Fruit fly (Drosophila melanogaster) whole organism, embryonic: ENCODE data around the gene Helz.

ENCODE experiments used
- ATbp ChIP-seq: fragments of 200-800 bp; sonication (Bioruptor generic); optimal IDR thresholded peaks from 2 replicates; lab custom pipeline; 2017; ENCODE audit warnings: missing biosample characterization, mild to moderate bottlenecking, missing genetic modification characterization, missing genetic modification reagents
- CG10209 ChIP-seq: fragments of 200-800 bp; sonication (Bioruptor generic); optimal IDR thresholded peaks from 3 replicates; lab custom pipeline; 2017; ENCODE audit warnings: missing biosample characterization, mild to moderate bottlenecking, missing genetic modification characterization, missing genetic modification reagents
- CG10366 ChIP-seq: fragments of 200-800 bp; sonication (Bioruptor generic); IDR thresholded peaks from 2 replicates; pipeline ENCODE4 v1.3.6; 2022; ENCODE audit warnings: missing biosample characterization, missing genetic modification characterization
- CG15514 ChIP-seq: fragments of 200-800 bp; sonication (Bioruptor generic); optimal IDR thresholded peaks from 3 replicates; lab custom pipeline; 2017; ENCODE audit warnings: missing biosample characterization, missing genetic modification characterization, mild to moderate bottlenecking, moderate library complexity, missing genetic modification reagents
- CG1647 ChIP-seq: fragments of 200-800 bp; sonication (Bioruptor generic); optimal IDR thresholded peaks from 3 replicates; lab custom pipeline; 2016; ENCODE audit warnings: missing biosample characterization, missing genetic modification characterization
- CG16815 ChIP-seq: fragments of 200-800 bp; sonication (Bioruptor generic); optimal IDR thresholded peaks from 3 replicates; lab custom pipeline; 2017; ENCODE audit warnings: missing biosample characterization, mild to moderate bottlenecking, missing genetic modification characterization
- CG17359 ChIP-seq: fragments of 200-800 bp; sonication (Bioruptor generic); optimal IDR thresholded peaks from 3 replicates; lab custom pipeline; 2018; ENCODE audit warnings: missing biosample characterization, mild to moderate bottlenecking, missing genetic modification characterization, moderate library complexity
- CG17568 ChIP-seq: fragments of 200-800 bp; sonication (Bioruptor generic); optimal IDR thresholded peaks from 2 replicates; lab custom pipeline; 2018; ENCODE audit warnings: missing biosample characterization, mild to moderate bottlenecking, missing genetic modification characterization, moderate library complexity
- CG31365 ChIP-seq: fragments of 200-800 bp; sonication (Bioruptor generic); optimal IDR thresholded peaks from 2 replicates; lab custom pipeline; 2018; ENCODE audit warnings: missing biosample characterization, mild to moderate bottlenecking, missing genetic modification characterization
- CG3163 ChIP-seq: fragments of 200-800 bp; sonication (Bioruptor generic); optimal IDR thresholded peaks from 3 replicates; lab custom pipeline; 2016; ENCODE audit warnings: missing biosample characterization, missing genetic modification characterization
- CG32532 ChIP-seq: fragments of 200-800 bp; sonication (Bioruptor generic); IDR thresholded peaks from 2 replicates; pipeline ENCODE4 v1.3.6; 2022; ENCODE audit warnings: missing biosample characterization, missing genetic modification characterization
- CG3407 ChIP-seq: fragments of 200-800 bp; sonication (Bioruptor generic); optimal IDR thresholded peaks from 2 replicates; lab custom pipeline; 2018; ENCODE audit warnings: missing biosample characterization, mild to moderate bottlenecking, missing genetic modification characterization
- CG4424 ChIP-seq: fragments of 200-800 bp; sonication (Bioruptor generic); optimal IDR thresholded peaks from 3 replicates; lab custom pipeline; 2016; ENCODE audit warnings: missing biosample characterization, missing genetic modification characterization
- CG5245 ChIP-seq: fragments of 200-800 bp; sonication (Bioruptor generic); optimal IDR thresholded peaks from 3 replicates; lab custom pipeline; 2016; ENCODE audit warnings: missing biosample characterization, missing genetic modification characterization
- CG6813 ChIP-seq: fragments of 200-800 bp; sonication (Bioruptor generic); optimal IDR thresholded peaks from 2 replicates; lab custom pipeline; 2017; ENCODE audit warnings: missing biosample characterization, missing genetic modification characterization, mild to moderate bottlenecking, moderate library complexity, missing genetic modification reagents
- CG7987 ChIP-seq: fragments of 200-800 bp; sonication (Bioruptor generic); optimal IDR thresholded peaks from 2 replicates; lab custom pipeline; 2018; ENCODE audit warnings: missing biosample characterization, mild to moderate bottlenecking, missing genetic modification characterization, moderate library complexity
- CG8290 ChIP-seq, 3 experiments: fragments of 200-800 bp; sonication (Bioruptor generic); optimal IDR thresholded peaks; 2 replicates each; lab custom pipeline; 2016 to 2019; ENCODE audit warnings: missing biosample characterization in 3 of 3, missing genetic modification characterization in 3 of 3, mild to moderate bottlenecking in 2 of 3, moderate library complexity in 1 of 3
- Dek ChIP-seq: fragments of 200-800 bp; sonication (Bioruptor generic); optimal IDR thresholded peaks from 3 replicates; lab custom pipeline; 2019; ENCODE audit warnings: missing biosample characterization, mild to moderate bottlenecking, missing genetic modification characterization, moderate library complexity
- Fer1 ChIP-seq: fragments of 200-800 bp; sonication (Bioruptor generic); optimal IDR thresholded peaks from 2 replicates; lab custom pipeline; 2017; ENCODE audit warnings: missing biosample characterization, mild to moderate bottlenecking, missing genetic modification characterization
- GATAe ChIP-seq: fragments of 200-800 bp; sonication (Bioruptor generic); conservative IDR thresholded peaks from 2 replicates; pipeline ENCODE4 v1.3.6; 2022; ENCODE audit warnings: missing biosample characterization, missing genetic modification characterization
- Mrtf ChIP-seq: fragments of 200-800 bp; sonication (Bioruptor generic); IDR thresholded peaks from 3 replicates; pipeline ENCODE4 v1.3.6; 2022; ENCODE audit warnings: missing biosample characterization, missing genetic modification characterization
- Scr ChIP-seq: fragments of 200-800 bp; sonication (Bioruptor generic); IDR thresholded peaks from 2 replicates; pipeline ENCODE4 v1.3.6; 2022; ENCODE audit warnings: missing biosample characterization, missing genetic modification characterization; ENCODE audit not compliant: partially characterized antibody
- Sry-β ChIP-seq: fragments of 200-800 bp; sonication (Bioruptor generic); optimal IDR thresholded peaks from 2 replicates; lab custom pipeline; 2018; ENCODE audit warnings: missing biosample characterization, mild to moderate bottlenecking, missing genetic modification characterization, moderate library complexity
- Taf1 ChIP-seq: fragments of 200-800 bp; sonication (Bioruptor generic); IDR thresholded peaks from 2 replicates; pipeline ENCODE4 v1.3.6; 2022; ENCODE audit warnings: missing biosample characterization, missing genetic modification characterization
- Trl ChIP-seq, 3 experiments: fragments of >200 bp in 2 of 3; fragments of 200-800 bp in 1 of 3; sonication (Bioruptor generic) in 1 of 3; optimal IDR thresholded peaks; 2 replicates in 1 of 3; 3 replicates in 2 of 3; lab custom pipeline; 2016 to 2017; ENCODE audit warnings: missing biosample characterization in 1 of 3, missing genetic modification characterization in 1 of 3
- ash1 ChIP-seq: fragments of 200-800 bp; sonication (Bioruptor generic); optimal IDR thresholded peaks from 2 replicates; lab custom pipeline; 2018; ENCODE audit warnings: missing biosample characterization, mild to moderate bottlenecking, missing genetic modification characterization
- az2 ChIP-seq: fragments of 200-800 bp; sonication (Bioruptor generic); optimal IDR thresholded peaks from 3 replicates; lab custom pipeline; 2016; ENCODE audit warnings: missing biosample characterization, missing genetic modification characterization
- croc ChIP-seq: fragments of 200-800 bp; sonication (Bioruptor generic); conservative IDR thresholded peaks from 3 replicates; pipeline ENCODE4 v1.3.6; 2022; ENCODE audit warnings: missing biosample characterization, missing genetic modification characterization
- cwo ChIP-seq: fragments of 200-800 bp; sonication (Bioruptor generic); optimal IDR thresholded peaks from 3 replicates; lab custom pipeline; 2017; ENCODE audit warnings: missing biosample characterization, missing genetic modification characterization, mild to moderate bottlenecking, moderate library complexity, missing genetic modification reagents
- danr ChIP-seq: fragments of 200-800 bp; sonication (Bioruptor generic); IDR thresholded peaks from 2 replicates; pipeline ENCODE4 v1.3.6; 2022; ENCODE audit warnings: missing biosample characterization, missing genetic modification characterization
- dmrt11E ChIP-seq: fragments of 200-800 bp; sonication (Bioruptor generic); optimal IDR thresholded peaks from 3 replicates; lab custom pipeline; 2018; ENCODE audit warnings: missing biosample characterization, mild to moderate bottlenecking, missing genetic modification characterization, moderate library complexity
- eyg ChIP-seq: fragments of 200-800 bp; sonication (Bioruptor generic); optimal IDR thresholded peaks from 3 replicates; lab custom pipeline; 2016; ENCODE audit warnings: missing biosample characterization, missing genetic modification characterization
- fd102C ChIP-seq: fragments of 200-800 bp; sonication (Bioruptor generic); optimal IDR thresholded peaks from 2 replicates; lab custom pipeline; 2018; ENCODE audit warnings: missing biosample characterization, mild to moderate bottlenecking, missing genetic modification characterization, moderate library complexity
- gce ChIP-seq: fragments of 200-800 bp; sonication (Bioruptor generic); IDR thresholded peaks from 3 replicates; pipeline ENCODE4 v1.3.6; 2022; ENCODE audit warnings: missing biosample characterization, missing genetic modification characterization
- gsb-n ChIP-seq: fragments of 200-800 bp; sonication (Bioruptor generic); optimal IDR thresholded peaks from 3 replicates; lab custom pipeline; 2018; ENCODE audit warnings: missing biosample characterization, mild to moderate bottlenecking, missing genetic modification characterization
- jing ChIP-seq: fragments of 200-800 bp; sonication (Bioruptor generic); optimal IDR thresholded peaks from 2 replicates; lab custom pipeline; 2018; ENCODE audit warnings: missing biosample characterization, mild to moderate bottlenecking, missing genetic modification characterization
- kah ChIP-seq: fragments of 200-800 bp; sonication (Bioruptor generic); optimal IDR thresholded peaks from 2 replicates; lab custom pipeline; 2018; ENCODE audit warnings: missing biosample characterization, mild to moderate bottlenecking, missing genetic modification characterization
- lov ChIP-seq, 2 experiments: fragments of 200-800 bp in 1 of 2; fragments of >200 bp in 1 of 2; sonication (Bioruptor generic) in 1 of 2; IDR thresholded peaks in 1 of 2; optimal IDR thresholded peaks in 1 of 2; 2 replicates in 1 of 2; 3 replicates in 1 of 2; pipeline versions ENCODE4 v1.3.6 to Lab custom; 2017 to 2022; ENCODE audit warnings: missing biosample characterization in 1 of 2, missing genetic modification characterization in 1 of 2
- maf-S ChIP-seq: fragments of 200-800 bp; sonication (Bioruptor generic); optimal IDR thresholded peaks from 2 replicates; lab custom pipeline; 2016; ENCODE audit warnings: missing biosample characterization, missing genetic modification characterization
- phol ChIP-seq: fragments of 200-800 bp; sonication (Bioruptor generic); optimal IDR thresholded peaks from 3 replicates; lab custom pipeline; 2018; ENCODE audit warnings: missing biosample characterization, mild to moderate bottlenecking, missing genetic modification characterization, moderate library complexity
- sug ChIP-seq: fragments of 200-800 bp; optimal IDR thresholded peaks from 2 replicates; lab custom pipeline; 2019; ENCODE audit warnings: missing biosample characterization, mild to moderate bottlenecking, missing genetic modification characterization, moderate library complexity
- tgo ChIP-seq: fragments of 200-800 bp; sonication (Bioruptor generic); IDR thresholded peaks from 3 replicates; pipeline ENCODE4 v1.3.6; 2022; ENCODE audit warnings: missing biosample characterization, missing genetic modification characterization
- twi ChIP-seq: fragments of 200-800 bp; optimal IDR thresholded peaks from 2 replicates; lab custom pipeline; 2019; ENCODE audit warnings: missing biosample characterization, mild to moderate bottlenecking, missing genetic modification characterization, moderate library complexity
- tx ChIP-seq: fragments of 200-800 bp; sonication (Bioruptor generic); optimal IDR thresholded peaks from 2 replicates; lab custom pipeline; 2016; ENCODE audit warnings: missing biosample characterization, missing genetic modification characterization
- unpg ChIP-seq: fragments of 200-800 bp; sonication (Bioruptor generic); optimal IDR thresholded peaks from 3 replicates; lab custom pipeline; 2018; ENCODE audit warnings: missing biosample characterization, mild to moderate bottlenecking, missing genetic modification characterization, moderate library complexity
- wor ChIP-seq: fragments of 200-800 bp; sonication (Bioruptor generic); IDR thresholded peaks from 2 replicates; pipeline ENCODE4 v1.3.6; 2022; ENCODE audit warnings: missing biosample characterization, missing genetic modification characterization

Helz gene

dm6 chr3L:14781082-14781862, 8.5 kb upstream of the Helz start (continued):
- TF ChIP-seq unpg (GFP tag; lab: Kevin White, UChicago): peak; percentile 48
- peak; percentile 33; the same call in 1 of the 2 replicates for TF ChIP-seq CG32532 (GFP tag; lab: Robert Waterston, UW)
- peak; percentile 98 for TF ChIP-seq CG7987 (GFP tag; lab: Kevin White, UChicago)
- peak; percentile 23 for TF ChIP-seq Sry-β (GFP tag; lab: Kevin White, UChicago)
- peak; percentile 99 for TF ChIP-seq cwo
- peak; percentile 32 for TF ChIP-seq CG5245 (GFP tag; lab: Kevin White, UChicago)
- no peak for TF ChIP-seq fd102C (GFP tag; lab: Kevin White, UChicago)
- TF ChIP-seq kah (GFP tag; lab: Kevin White, UChicago): peak; percentile 61
- TF ChIP-seq Scr (GFP tag; lab: Robert Waterston, UW): peak; percentile 14; the same call in 1 of the 2 replicates
- TF ChIP-seq CG17568: peak; percentile 64
- TF ChIP-seq CG31365 (tag; lab: Kevin White, UChicago): peak; percentile 61
- TF ChIP-seq jing (GFP tag; lab: Kevin White, UChicago): no peak
- peak; percentile 76 for TF ChIP-seq CG10209 (GFP tag; lab: Kevin White, UChicago)
- 0 out of 2 replicates have a peak, but pooled peaks have one; percentile 37 for TF ChIP-seq wor
- TF ChIP-seq maf-S: peak; percentile 28
- TF ChIP-seq CG15514 (GFP tag; lab: Kevin White, UChicago): peak; percentile 18
- no peak for TF ChIP-seq GATAe (GFP tag; lab: Robert Waterston, UW)
- TF ChIP-seq phol (tag; lab: Kevin White, UChicago): peak; percentile 81
- peak; percentile 91 to 93 for TF ChIP-seq Trl (optimal IDR thresholded peaks at IDR 0.05; lab: Kevin White, UChicago)
- TF ChIP-seq Trl (GFP tag; optimal IDR thresholded peaks at IDR 0.05; lab: Kevin White, UChicago): peak; percentile 59
- peak; percentile 14; the same call in 1 of the 3 replicates for TF ChIP-seq croc
- TF ChIP-seq tx (GFP tag; lab: Kevin White, UChicago): peak; percentile 15
- peak; percentile 26; the same call in 2 of the 3 replicates for TF ChIP-seq tgo
- no peak for TF ChIP-seq Taf1 (GFP tag; lab: Robert Waterston, UW)
- peak; percentile 80 for TF ChIP-seq sug (tag; lab: Kevin White, UChicago)
- no peak for TF ChIP-seq lov (optimal IDR thresholded peaks at IDR 0.05; lab: Kevin White, UChicago)
- TF ChIP-seq lov (GFP tag; IDR thresholded peaks at IDR 0.05; lab: Robert Waterston, UW): no peak; the same call in 2 of the 3 replicates
- TF ChIP-seq CG4424: peak; percentile 79
- peak; percentile 34 for TF ChIP-seq eyg (GFP tag; lab: Kevin White, UChicago)
- TF ChIP-seq ash1: no peak
- peak; percentile 31 for TF ChIP-seq CG3163 (GFP tag; lab: Kevin White, UChicago)
- peak; percentile 23 for TF ChIP-seq CG16815 (GFP tag; lab: Kevin White, UChicago)
- TF ChIP-seq CG17359 (tag; lab: Kevin White, UChicago): peak; percentile 69
- TF ChIP-seq Mrtf (GFP tag; lab: Robert Waterston, UW): 0 out of 3 replicates have a peak, but pooled peaks have one; percentile 23
- TF ChIP-seq CG6813 (GFP tag; lab: Kevin White, UChicago): peak; percentile 58
- TF ChIP-seq CG1647 (GFP tag; lab: Kevin White, UChicago): no peak
- TF ChIP-seq CG10366 (GFP tag; lab: Robert Waterston, UW): peak; percentile 55; the same call in 1 of the 2 replicates
- TF ChIP-seq CG3407 (GFP tag; lab: Kevin White, UChicago): peak; percentile 12
- TF ChIP-seq az2: peak; percentile 60
- peak; percentile 47 for TF ChIP-seq ATbp
- peak; percentile 26 for TF ChIP-seq Dek (tag; lab: Kevin White, UChicago)
- TF ChIP-seq twi: peak; percentile 69
- TF ChIP-seq Fer1 (GFP tag; lab: Kevin White, UChicago): peak; percentile 77
- peak; percentile 54 for TF ChIP-seq gsb-n (tag; lab: Kevin White, UChicago)
- TF ChIP-seq CG8290 (GFP tag; optimal IDR thresholded peaks at IDR 0.05; lab: Kevin White, UChicago): peak; percentile 24
- peak; percentile 12 to 66 for TF ChIP-seq CG8290 (tag; optimal IDR thresholded peaks at IDR 0.05; lab: Kevin White, UChicago)
- TF ChIP-seq gce (GFP tag; lab: Robert Waterston, UW): no peak
- peak; percentile 63 for TF ChIP-seq dmrt11E (tag; lab: Kevin White, UChicago)
- 0 out of 2 replicates have a peak, but pooled peaks have one; percentile 9 for TF ChIP-seq danr (GFP tag; lab: Robert Waterston, UW)
